Fruit fly (Drosophila melanogaster) whole organism, embryonic: ENCODE measurements around the gene net.
A peak's percentile ranks its signal among the peaks of the same experiment; 100 is the strongest.

ENCODE experiments used
- B-H1 ChIP-seq: fragments of 200-800 bp; sonication (Bioruptor generic); IDR thresholded peaks from 3 replicates; pipeline ENCODE4 v1.3.6; 2022; ENCODE audit warnings: missing biosample characterization, missing genetic modification characterization
- CG10147 ChIP-seq: fragments of 200-800 bp; sonication (Bioruptor generic); optimal IDR thresholded peaks from 2 replicates; lab custom pipeline; 2019; ENCODE audit warnings: missing biosample characterization, mild to moderate bottlenecking, missing genetic modification characterization, moderate library complexity
- CG10209 ChIP-seq: fragments of 200-800 bp; sonication (Bioruptor generic); optimal IDR thresholded peaks from 3 replicates; lab custom pipeline; 2017; ENCODE audit warnings: missing biosample characterization, mild to moderate bottlenecking, missing genetic modification characterization, missing genetic modification reagents
- CG10274 ChIP-seq: fragments of 200-800 bp; sonication (Bioruptor generic); optimal IDR thresholded peaks from 3 replicates; lab custom pipeline; 2017; ENCODE audit warnings: missing biosample characterization, mild to moderate bottlenecking, missing genetic modification characterization
- CG10654 ChIP-seq: fragments of 200-800 bp; sonication (Bioruptor generic); optimal IDR thresholded peaks from 2 replicates; lab custom pipeline; 2016; ENCODE audit warnings: missing biosample characterization, missing genetic modification characterization
- CG11085 ChIP-seq: fragments of 200-800 bp; sonication (Bioruptor generic); IDR thresholded peaks from 2 replicates; pipeline ENCODE4 v1.3.6; 2022; ENCODE audit warnings: missing biosample characterization, missing genetic modification characterization
- CG11696 ChIP-seq: fragments of 200-800 bp; sonication (Bioruptor generic); IDR thresholded peaks from 2 replicates; pipeline ENCODE4 v1.3.6; 2022; ENCODE audit warnings: missing biosample characterization, missing genetic modification characterization
- CG12236 ChIP-seq: fragments of 200-800 bp; sonication (Bioruptor generic); optimal IDR thresholded peaks from 2 replicates; lab custom pipeline; 2016; ENCODE audit warnings: missing biosample characterization, missing genetic modification characterization
- CG12744 ChIP-seq: fragments of 200-800 bp; sonication (Bioruptor generic); optimal IDR thresholded peaks from 2 replicates; lab custom pipeline; 2016; ENCODE audit warnings: missing biosample characterization, missing genetic modification characterization
- CG13287 ChIP-seq: fragments of 200-800 bp; sonication (Bioruptor generic); IDR thresholded peaks from 2 replicates; pipeline ENCODE4 v1.3.6; 2022; ENCODE audit warnings: missing biosample characterization, missing genetic modification characterization; ENCODE audit not compliant: partially characterized antibody
- CG1647 ChIP-seq: fragments of 200-800 bp; sonication (Bioruptor generic); optimal IDR thresholded peaks from 3 replicates; lab custom pipeline; 2016; ENCODE audit warnings: missing biosample characterization, missing genetic modification characterization
- CG16815 ChIP-seq: fragments of 200-800 bp; sonication (Bioruptor generic); optimal IDR thresholded peaks from 3 replicates; lab custom pipeline; 2017; ENCODE audit warnings: missing biosample characterization, mild to moderate bottlenecking, missing genetic modification characterization
- CG1792 ChIP-seq: fragments of 200-800 bp; sonication (Bioruptor generic); optimal IDR thresholded peaks from 2 replicates; lab custom pipeline; 2016; ENCODE audit warnings: missing biosample characterization, missing genetic modification characterization
- CG18764 ChIP-seq: fragments of 200-800 bp; sonication (Bioruptor generic); optimal IDR thresholded peaks from 3 replicates; lab custom pipeline; 2016; ENCODE audit warnings: missing biosample characterization, missing genetic modification characterization
- CG2712 ChIP-seq: fragments of 200-800 bp; optimal IDR thresholded peaks from 3 replicates; lab custom pipeline; 2019; ENCODE audit warnings: missing biosample characterization, mild to moderate bottlenecking, missing genetic modification characterization, moderate library complexity
- CG2889 ChIP-seq: fragments of 200-800 bp; sonication (Bioruptor generic); IDR thresholded peaks from 3 replicates; pipeline ENCODE4 v1.3.6; 2022; ENCODE audit warnings: missing biosample characterization, missing genetic modification characterization
- CG30403 ChIP-seq: fragments of 200-800 bp; sonication (Bioruptor generic); optimal IDR thresholded peaks from 3 replicates; lab custom pipeline; 2016; ENCODE audit warnings: missing biosample characterization, missing genetic modification characterization
- CG30431 ChIP-seq: fragments of 200-800 bp; sonication (Bioruptor generic); optimal IDR thresholded peaks from 2 replicates; lab custom pipeline; 2017; ENCODE audit warnings: missing biosample characterization, missing genetic modification characterization
- CG3281 ChIP-seq: fragments of 200-800 bp; sonication (Bioruptor generic); optimal IDR thresholded peaks from 3 replicates; lab custom pipeline; 2017; ENCODE audit warnings: missing biosample characterization, mild to moderate bottlenecking, missing genetic modification characterization
- CG5245 ChIP-seq: fragments of 200-800 bp; sonication (Bioruptor generic); optimal IDR thresholded peaks from 3 replicates; lab custom pipeline; 2016; ENCODE audit warnings: missing biosample characterization, missing genetic modification characterization
- CG7745 ChIP-seq: fragments of 200-800 bp; sonication (Bioruptor generic); optimal IDR thresholded peaks from 2 replicates; lab custom pipeline; 2018; ENCODE audit warnings: missing biosample characterization, mild to moderate bottlenecking, missing genetic modification characterization, moderate library complexity
- CG7839 ChIP-seq: fragments of 200-800 bp; sonication (Bioruptor generic); optimal IDR thresholded peaks from 3 replicates; lab custom pipeline; 2018; ENCODE audit warnings: missing biosample characterization, mild to moderate bottlenecking, missing genetic modification characterization, moderate library complexity
- CG8388 ChIP-seq: fragments of 200-800 bp; sonication (Bioruptor generic); optimal IDR thresholded peaks from 2 replicates; lab custom pipeline; 2019; ENCODE audit warnings: missing biosample characterization, mild to moderate bottlenecking, missing genetic modification characterization, moderate library complexity
- CG9727 ChIP-seq: fragments of 200-800 bp; sonication (Bioruptor generic); optimal IDR thresholded peaks from 3 replicates; lab custom pipeline; 2017; ENCODE audit warnings: missing biosample characterization, mild to moderate bottlenecking, missing genetic modification characterization
- Drgx ChIP-seq: fragments of 200-800 bp; sonication (Bioruptor generic); IDR thresholded peaks from 2 replicates; pipeline ENCODE4 v1.3.6; 2022; ENCODE audit warnings: missing biosample characterization, missing genetic modification characterization
- E2f2 ChIP-seq: fragments of 200-800 bp; sonication (Bioruptor generic); IDR thresholded peaks from 2 replicates; pipeline ENCODE4 v1.3.6; 2022; ENCODE audit warnings: missing biosample characterization, missing genetic modification characterization
- GATAe ChIP-seq: fragments of 200-800 bp; sonication (Bioruptor generic); conservative IDR thresholded peaks from 2 replicates; pipeline ENCODE4 v1.3.6; 2022; ENCODE audit warnings: missing biosample characterization, missing genetic modification characterization
- Hsf ChIP-seq: fragments of 200-800 bp; sonication (Bioruptor generic); optimal IDR thresholded peaks from 3 replicates; lab custom pipeline; 2016; ENCODE audit warnings: missing biosample characterization, missing genetic modification characterization
- NC2α ChIP-seq: fragments of 200-800 bp; sonication (Bioruptor generic); optimal IDR thresholded peaks from 2 replicates; lab custom pipeline; 2016; ENCODE audit warnings: missing biosample characterization, missing genetic modification characterization
- Neu2 ChIP-seq: fragments of 200-800 bp; sonication (Bioruptor generic); optimal IDR thresholded peaks from 3 replicates; lab custom pipeline; 2016; ENCODE audit warnings: missing biosample characterization, missing genetic modification characterization, borderline replicate concordance
- Ravus ChIP-seq: fragments of 200-800 bp; sonication (Bioruptor generic); IDR thresholded peaks from 2 replicates; pipeline ENCODE4 v1.3.6; 2022; ENCODE audit warnings: missing biosample characterization, missing genetic modification characterization
- Side ChIP-seq: fragments of 200-800 bp; sonication (Bioruptor generic); optimal IDR thresholded peaks from 2 replicates; lab custom pipeline; 2016; ENCODE audit warnings: missing biosample characterization, missing genetic modification characterization
- Sry-β ChIP-seq: fragments of 200-800 bp; sonication (Bioruptor generic); optimal IDR thresholded peaks from 2 replicates; lab custom pipeline; 2018; ENCODE audit warnings: missing biosample characterization, mild to moderate bottlenecking, missing genetic modification characterization, moderate library complexity
- Vsx1 ChIP-seq: fragments of 200-800 bp; sonication (Bioruptor generic); optimal IDR thresholded peaks from 2 replicates; lab custom pipeline; 2017; ENCODE audit warnings: missing biosample characterization, mild to moderate bottlenecking, missing genetic modification characterization, missing genetic modification reagents
- YL-1 ChIP-seq: fragments of 200-800 bp; sonication (Bioruptor generic); optimal IDR thresholded peaks from 3 replicates; lab custom pipeline; 2017; ENCODE audit warnings: missing biosample characterization, mild to moderate bottlenecking, missing genetic modification characterization
- ac ChIP-seq: fragments of 200-800 bp; sonication (Bioruptor generic); optimal IDR thresholded peaks from 3 replicates; lab custom pipeline; 2017; ENCODE audit warnings: missing biosample characterization, mild to moderate bottlenecking, missing genetic modification characterization
- bsh ChIP-seq, 2 experiments: fragments of 200-800 bp; sonication (Bioruptor generic); optimal IDR thresholded peaks; 2 replicates each; lab custom pipeline; 2017 to 2018; ENCODE audit warnings: mild to moderate bottlenecking in 2 of 2, missing biosample characterization in 2 of 2, missing genetic modification characterization in 2 of 2, moderate library complexity in 1 of 2
- gsb-n ChIP-seq: fragments of 200-800 bp; sonication (Bioruptor generic); optimal IDR thresholded peaks from 3 replicates; lab custom pipeline; 2018; ENCODE audit warnings: missing biosample characterization, mild to moderate bottlenecking, missing genetic modification characterization
- jumu ChIP-seq: fragments of 200-800 bp; sonication (Bioruptor generic); optimal IDR thresholded peaks from 3 replicates; lab custom pipeline; 2016; ENCODE audit warnings: missing biosample characterization, missing genetic modification characterization
- kah ChIP-seq: fragments of 200-800 bp; sonication (Bioruptor generic); optimal IDR thresholded peaks from 2 replicates; lab custom pipeline; 2018; ENCODE audit warnings: missing biosample characterization, mild to moderate bottlenecking, missing genetic modification characterization
- nerfin-2 ChIP-seq: fragments of 200-800 bp; sonication (Bioruptor generic); IDR thresholded peaks from 2 replicates; pipeline ENCODE4 v1.3.6; 2022; ENCODE audit warnings: missing biosample characterization, missing genetic modification characterization; ENCODE audit not compliant: partially characterized antibody
- nom ChIP-seq: fragments of 200-800 bp; sonication (Bioruptor generic); optimal IDR thresholded peaks from 2 replicates; lab custom pipeline; 2017; ENCODE audit warnings: missing biosample characterization, missing genetic modification characterization, mild to moderate bottlenecking, moderate library complexity, missing genetic modification reagents
- org-1 ChIP-seq: fragments of 200-800 bp; sonication (Bioruptor generic); optimal IDR thresholded peaks from 2 replicates; lab custom pipeline; 2017; ENCODE audit warnings: missing biosample characterization, missing genetic modification characterization
- slbo ChIP-seq: fragments of 200-800 bp; sonication (Bioruptor generic); IDR thresholded peaks from 2 replicates; pipeline ENCODE4 v1.3.6; 2022; ENCODE audit warnings: missing biosample characterization, missing genetic modification characterization
- sqz ChIP-seq: fragments of 200-800 bp; sonication (Bioruptor generic); optimal IDR thresholded peaks from 3 replicates; lab custom pipeline; 2018; ENCODE audit warnings: missing biosample characterization, mild to moderate bottlenecking, missing genetic modification characterization
- unpg ChIP-seq: fragments of 200-800 bp; sonication (Bioruptor generic); optimal IDR thresholded peaks from 3 replicates; lab custom pipeline; 2018; ENCODE audit warnings: missing biosample characterization, mild to moderate bottlenecking, missing genetic modification characterization, moderate library complexity
- zen ChIP-seq: fragments of 200-800 bp; sonication (Bioruptor generic); optimal IDR thresholded peaks from 3 replicates; lab custom pipeline; 2018; ENCODE audit warnings: missing biosample characterization, mild to moderate bottlenecking, missing genetic modification characterization, moderate library complexity

Gene net

dm6 chr2L:128977-129941, 42.1 kb upstream of the net start (continued):
- TF ChIP-seq CG5245 (GFP tag; lab: Kevin White, UChicago), result no peak
- peak; percentile 2 for TF ChIP-seq sqz
- peak; percentile 11 for TF ChIP-seq unpg (GFP tag; lab: Kevin White, UChicago)
- TF ChIP-seq E2f2 (GFP tag; lab: Robert Waterston, UW), result peak; percentile 23; the same call in 1 of the 2 replicates
- 0 out of 2 replicates have a peak, but pooled peaks have one; percentile 50 for TF ChIP-seq CG11696 (GFP tag; lab: Robert Waterston, UW)
- TF ChIP-seq CG1647 (GFP tag; lab: Kevin White, UChicago), result peak; percentile 0
- no peak for TF ChIP-seq CG11085 (GFP tag; lab: Robert Waterston, UW)
- TF ChIP-seq CG30403 (GFP tag; lab: Kevin White, UChicago), result no peak
- TF ChIP-seq nom (GFP tag; lab: Kevin White, UChicago), result peak; percentile 80
- TF ChIP-seq org-1 (GFP tag; lab: Kevin White, UChicago), result no peak
- no peak for TF ChIP-seq CG12744 (GFP tag; lab: Kevin White, UChicago)
- peak; percentile 25 for TF ChIP-seq Vsx1 (GFP tag; lab: Kevin White, UChicago)
- no peak for TF ChIP-seq CG10274 (GFP tag; lab: Kevin White, UChicago)
- TF ChIP-seq GATAe (GFP tag; lab: Robert Waterston, UW), result no peak; the same call in 1 of the 2 replicates
- peak; percentile 30 for TF ChIP-seq CG7839 (tag; lab: Kevin White, UChicago)
- TF ChIP-seq YL-1 (GFP tag; lab: Kevin White, UChicago), result no peak

dm6 chr2L:128296-128715, 41.1 kb upstream of the net start:
- TF ChIP-seq CG8388 (no peak), CG10654 (GFP tag; lab: Kevin White, UChicago) (no peak), CG16815 (no peak), B-H1 (no peak; the same call in 2 of the 3 replicates), nerfin-2 (GFP tag; lab: Robert Waterston, UW) (no peak), CG1792 (GFP tag; lab: Kevin White, UChicago) (no peak), Neu2 (GFP tag; lab: Kevin White, UChicago) (no peak), slbo (GFP tag; lab: Robert Waterston, UW) (no peak), CG7745 (tag; lab: Kevin White, UChicago) (no peak), jumu (no peak), Drgx (no peak; the same call in 1 of the 2 replicates), CG3281 (GFP tag; lab: Kevin White, UChicago) (peak; percentile 15), Sry-β (GFP tag; lab: Kevin White, UChicago) (no peak), zen (tag; lab: Kevin White, UChicago) (no peak), CG2889 (GFP tag; lab: Robert Waterston, UW) (no peak), bsh (GFP tag; optimal IDR thresholded peaks at IDR 0.05; lab: Kevin White, UChicago) (no peak), CG18764 (no peak), ac (GFP tag; lab: Kevin White, UChicago) (no peak), gsb-n (no peak), GATAe (GFP tag; lab: Robert Waterston, UW) (no peak), CG2712 (no peak), CG9727 (GFP tag; lab: Kevin White, UChicago) (no peak), Ravus (GFP tag; lab: Robert Waterston, UW) (no peak), kah (no peak), CG10147 (GFP tag; lab: Kevin White, UChicago) (no peak), CG10209 (GFP tag; lab: Kevin White, UChicago) (peak; percentile 10), NC2α (no peak), CG12236 (GFP tag; lab: Kevin White, UChicago) (no peak), CG30431 (no peak), Side (GFP tag; lab: Kevin White, UChicago) (no peak), Hsf (GFP tag; lab: Kevin White, UChicago) (no peak), CG13287 (no peak)
